Worm (Caenorhabditis elegans): ENCODE results near the gene srt-3.
"Not testable (repeated sequence)": the region's sequence is repeated elsewhere in the genome, so short reads cannot be mapped to it uniquely, and the experiment has no call there.

DNA sequence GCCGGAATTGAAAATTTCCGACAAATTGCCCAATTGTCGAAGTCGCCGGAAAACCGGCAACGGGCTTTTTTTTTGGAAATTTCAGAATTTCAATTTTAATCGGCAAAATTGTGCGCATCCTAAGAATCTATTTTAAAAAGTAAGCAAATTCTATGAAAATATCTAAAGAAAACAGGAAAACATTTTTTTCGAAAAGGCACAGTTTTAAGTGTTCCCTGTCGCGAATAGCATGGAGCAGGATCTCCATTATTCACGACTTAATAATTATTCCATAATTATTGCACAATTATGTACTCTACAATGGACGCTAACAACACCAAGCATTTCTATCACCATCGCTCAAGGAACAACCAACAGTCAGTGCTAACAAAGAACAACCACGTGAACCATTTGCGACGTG is 44.1 kb downstream of the srt-3 start, which contains the start of gene H43I07.4:
- not testable (repeated sequence) for TF ChIP-seq snpc-4 (GFP tag; optimal IDR thresholded peaks at IDR 0.05); snpc-4 (tag; optimal IDR thresholded peaks at IDR 0.05); ceh-40 (GFP tag; IDR thresholded peaks at IDR 0.05); snpc-3.4 (tag; optimal IDR thresholded peaks at IDR 0.05); lin-26 (GFP tag; IDR thresholded peaks at IDR 0.05); lin-54 (GFP tag; optimal IDR thresholded peaks at IDR 0.05); Y56A3A.18 (GFP tag; IDR thresholded peaks at IDR 0.05); unc-130 (GFP tag; optimal IDR thresholded peaks at IDR 0.05); F57C9.4 (tag; optimal IDR thresholded peaks at IDR 0.05)
